Fruit fly (Drosophila melanogaster) whole organism, embryonic: Measurements from ENCODE around the gene CG4733.

Source experiments
- BEAF-32 ChIP-seq: fragments of 200-800 bp; sonication (Bioruptor generic); optimal IDR thresholded peaks from 3 replicates; lab custom pipeline; 2017; ENCODE audit warnings: missing biosample characterization, missing genetic modification characterization, mild to moderate bottlenecking, moderate library complexity, missing genetic modification reagents
- Blimp-1 ChIP-seq: fragments of 200-800 bp; sonication (Bioruptor generic); optimal IDR thresholded peaks from 3 replicates; lab custom pipeline; 2018; ENCODE audit warnings: missing biosample characterization, missing genetic modification characterization, mild to moderate bottlenecking, moderate library complexity, missing genetic modification reagents
- CG11398 ChIP-seq: fragments of 200-800 bp; sonication (Bioruptor generic); optimal IDR thresholded peaks from 2 replicates; lab custom pipeline; 2016; ENCODE audit warnings: missing biosample characterization, missing genetic modification characterization
- CG11723 ChIP-seq: fragments of 200-800 bp; sonication (Bioruptor generic); optimal IDR thresholded peaks from 2 replicates; lab custom pipeline; 2017; ENCODE audit warnings: missing biosample characterization, mild to moderate bottlenecking, missing genetic modification characterization
- CG12071 ChIP-seq: fragments of 200-800 bp; sonication (Bioruptor generic); optimal IDR thresholded peaks from 3 replicates; lab custom pipeline; 2018; ENCODE audit warnings: missing biosample characterization, mild to moderate bottlenecking, missing genetic modification characterization
- CG12744 ChIP-seq: fragments of 200-800 bp; sonication (Bioruptor generic); optimal IDR thresholded peaks from 2 replicates; lab custom pipeline; 2016; ENCODE audit warnings: missing biosample characterization, missing genetic modification characterization
- CG14667 ChIP-seq: fragments of 200-800 bp; sonication (Bioruptor generic); IDR thresholded peaks from 2 replicates; pipeline ENCODE4 v1.3.6; 2022; ENCODE audit warnings: missing biosample characterization, missing genetic modification characterization
- CG15269 ChIP-seq: fragments of 200-800 bp; sonication (Bioruptor generic); optimal IDR thresholded peaks from 2 replicates; lab custom pipeline; 2018; ENCODE audit warnings: missing biosample characterization, mild to moderate bottlenecking, missing genetic modification characterization, moderate library complexity
- CG15479 ChIP-seq: fragments of 200-800 bp; sonication (Bioruptor generic); optimal IDR thresholded peaks from 3 replicates; lab custom pipeline; 2019; ENCODE audit warnings: missing biosample characterization, mild to moderate bottlenecking, missing genetic modification characterization, moderate library complexity
- CG16815 ChIP-seq: fragments of 200-800 bp; sonication (Bioruptor generic); optimal IDR thresholded peaks from 3 replicates; lab custom pipeline; 2017; ENCODE audit warnings: missing biosample characterization, mild to moderate bottlenecking, missing genetic modification characterization
- CG17568 ChIP-seq: fragments of 200-800 bp; sonication (Bioruptor generic); optimal IDR thresholded peaks from 2 replicates; lab custom pipeline; 2018; ENCODE audit warnings: missing biosample characterization, mild to moderate bottlenecking, missing genetic modification characterization, moderate library complexity
- CG18476 ChIP-seq: fragments of 200-800 bp; sonication (Bioruptor generic); optimal IDR thresholded peaks from 2 replicates; lab custom pipeline; 2016; ENCODE audit warnings: missing biosample characterization, mild to moderate bottlenecking, missing genetic modification characterization
- CG30020 ChIP-seq: fragments of 200-800 bp; optimal IDR thresholded peaks from 2 replicates; lab custom pipeline; 2019; ENCODE audit warnings: missing biosample characterization, mild to moderate bottlenecking, missing genetic modification characterization, moderate library complexity
- CG30403 ChIP-seq: fragments of 200-800 bp; sonication (Bioruptor generic); optimal IDR thresholded peaks from 3 replicates; lab custom pipeline; 2016; ENCODE audit warnings: missing biosample characterization, missing genetic modification characterization
- CG34422 ChIP-seq: fragments of 200-800 bp; sonication (Bioruptor generic); IDR thresholded peaks from 3 replicates; pipeline ENCODE4 v1.3.6; 2022; ENCODE audit warnings: missing biosample characterization, missing genetic modification characterization
- CG3847 ChIP-seq: fragments of 200-800 bp; sonication (Bioruptor generic); IDR thresholded peaks from 2 replicates; pipeline ENCODE4 v1.3.6; 2022; ENCODE audit warnings: missing biosample characterization, missing genetic modification characterization
- CG8478 ChIP-seq: fragments of >200 bp; optimal IDR thresholded peaks from 2 replicates; lab custom pipeline; 2018
- CoRest ChIP-seq: fragments of 200-800 bp; sonication (Bioruptor generic); optimal IDR thresholded peaks from 3 replicates; lab custom pipeline; 2018; ENCODE audit warnings: missing biosample characterization, mild to moderate bottlenecking, missing genetic modification characterization, moderate library complexity
- Doc3 ChIP-seq: fragments of 200-800 bp; sonication (Bioruptor generic); IDR thresholded peaks from 3 replicates; pipeline ENCODE4 v1.3.6; 2022; ENCODE audit warnings: missing biosample characterization, missing genetic modification characterization; ENCODE audit not compliant: partially characterized antibody
- Fer2 ChIP-seq: fragments of 200-800 bp; sonication (Bioruptor generic); optimal IDR thresholded peaks from 2 replicates; lab custom pipeline; 2018; ENCODE audit warnings: missing biosample characterization, mild to moderate bottlenecking, missing genetic modification characterization, moderate library complexity
- HLHmδ ChIP-seq: fragments of 200-800 bp; sonication (Bioruptor generic); optimal IDR thresholded peaks from 2 replicates; lab custom pipeline; 2018; ENCODE audit warnings: missing biosample characterization, mild to moderate bottlenecking, missing genetic modification characterization, moderate library complexity
- Hand ChIP-seq: fragments of 200-800 bp; sonication (Bioruptor generic); optimal IDR thresholded peaks from 2 replicates; lab custom pipeline; 2017; ENCODE audit warnings: mild to moderate bottlenecking, missing biosample characterization, missing genetic modification reagents, missing genetic modification characterization
- Hey ChIP-seq: fragments of 200-800 bp; sonication (Bioruptor generic); optimal IDR thresholded peaks from 3 replicates; lab custom pipeline; 2018; ENCODE audit warnings: missing biosample characterization, mild to moderate bottlenecking, missing genetic modification characterization
- Kr ChIP-seq: fragments of 200-800 bp; sonication (Bioruptor generic); optimal IDR thresholded peaks from 2 replicates; lab custom pipeline; 2017; ENCODE audit warnings: missing biosample characterization, mild to moderate bottlenecking, missing genetic modification characterization
- Optix ChIP-seq: fragments of 200-800 bp; sonication (Bioruptor generic); IDR thresholded peaks from 3 replicates; pipeline ENCODE4 v1.3.6; 2022; ENCODE audit warnings: missing biosample characterization, missing genetic modification characterization
- Side ChIP-seq: fragments of 200-800 bp; sonication (Bioruptor generic); optimal IDR thresholded peaks from 2 replicates; lab custom pipeline; 2016; ENCODE audit warnings: missing biosample characterization, missing genetic modification characterization
- Tbp ChIP-seq: fragments of >200 bp; optimal IDR thresholded peaks from 2 replicates; lab custom pipeline; 2018; ENCODE audit warnings: missing biosample characterization, missing genetic modification characterization
- Xrp1 ChIP-seq: fragments of 200-800 bp; sonication (Bioruptor generic); IDR thresholded peaks from 2 replicates; pipeline ENCODE4 v1.3.6; 2022; ENCODE audit warnings: missing biosample characterization, missing genetic modification characterization
- btn ChIP-seq: fragments of 200-800 bp; sonication (Bioruptor generic); optimal IDR thresholded peaks from 2 replicates; lab custom pipeline; 2016; ENCODE audit warnings: missing biosample characterization, missing genetic modification characterization
- chm ChIP-seq: fragments of 200-800 bp; sonication (Bioruptor generic); IDR thresholded peaks from 2 replicates; pipeline ENCODE4 v1.3.6; 2022; ENCODE audit warnings: missing biosample characterization, missing genetic modification characterization
- corto ChIP-seq: fragments of 200-800 bp; sonication (Bioruptor generic); optimal IDR thresholded peaks from 2 replicates; lab custom pipeline; 2016; ENCODE audit warnings: missing biosample characterization, mild to moderate bottlenecking, missing genetic modification characterization, moderate library complexity
- croc ChIP-seq: fragments of 200-800 bp; sonication (Bioruptor generic); conservative IDR thresholded peaks from 3 replicates; pipeline ENCODE4 v1.3.6; 2022; ENCODE audit warnings: missing biosample characterization, missing genetic modification characterization
- exex ChIP-seq: fragments of 200-800 bp; sonication (Bioruptor generic); optimal IDR thresholded peaks from 4 replicates; lab custom pipeline; 2018; ENCODE audit warnings: missing biosample characterization, mild to moderate bottlenecking, missing genetic modification characterization, moderate library complexity
- fd96Cb ChIP-seq: fragments of 200-800 bp; sonication (Bioruptor generic); optimal IDR thresholded peaks from 2 replicates; lab custom pipeline; 2018; ENCODE audit warnings: missing biosample characterization, mild to moderate bottlenecking, missing genetic modification characterization, moderate library complexity
- ftz-f1 ChIP-seq: fragments of 200-800 bp; sonication (Bioruptor generic); optimal IDR thresholded peaks from 2 replicates; lab custom pipeline; 2016; ENCODE audit warnings: missing biosample characterization, missing genetic modification characterization
- gcm ChIP-seq: fragments of 200-800 bp; sonication (Bioruptor generic); optimal IDR thresholded peaks from 2 replicates; lab custom pipeline; 2019; ENCODE audit warnings: missing biosample characterization, mild to moderate bottlenecking, missing genetic modification characterization, moderate library complexity
- gem ChIP-seq: fragments of 200-800 bp; sonication (Bioruptor generic); optimal IDR thresholded peaks from 2 replicates; lab custom pipeline; 2019; ENCODE audit warnings: missing biosample characterization, mild to moderate bottlenecking, missing genetic modification characterization, moderate library complexity
- ham ChIP-seq: fragments of 200-800 bp; sonication (Bioruptor generic); IDR thresholded peaks from 2 replicates; pipeline ENCODE4 v1.3.6; 2022; ENCODE audit warnings: missing biosample characterization, missing genetic modification characterization
- hbn ChIP-seq: fragments of 200-800 bp; sonication (Bioruptor generic); IDR thresholded peaks from 2 replicates; pipeline ENCODE4 v1.3.6; 2022; ENCODE audit warnings: missing biosample characterization, missing genetic modification characterization; ENCODE audit not compliant: partially characterized antibody
- her ChIP-seq: fragments of 200-800 bp; sonication (Bioruptor generic); optimal IDR thresholded peaks from 2 replicates; lab custom pipeline; 2016; ENCODE audit warnings: missing biosample characterization, missing genetic modification characterization
- nerfin-1 ChIP-seq: fragments of 200-800 bp; sonication (Bioruptor generic); optimal IDR thresholded peaks from 3 replicates; lab custom pipeline; 2019; ENCODE audit warnings: missing biosample characterization, mild to moderate bottlenecking, missing genetic modification characterization, moderate library complexity
- nmo ChIP-seq: fragments of 200-800 bp; sonication (Bioruptor generic); optimal IDR thresholded peaks from 2 replicates; lab custom pipeline; 2018; ENCODE audit warnings: missing biosample characterization, mild to moderate bottlenecking, missing genetic modification characterization, moderate library complexity
- onecut ChIP-seq: fragments of 200-800 bp; sonication (Bioruptor generic); IDR thresholded peaks from 2 replicates; pipeline ENCODE4 v1.3.6; 2022; ENCODE audit warnings: missing biosample characterization, missing genetic modification characterization
- otp ChIP-seq: fragments of 200-800 bp; sonication (Bioruptor generic); IDR thresholded peaks from 3 replicates; pipeline ENCODE4, ENCODE4 v1.3.6; 2022; ENCODE audit warnings: missing biosample characterization, missing genetic modification characterization
- phol ChIP-seq: fragments of 200-800 bp; sonication (Bioruptor generic); optimal IDR thresholded peaks from 3 replicates; lab custom pipeline; 2018; ENCODE audit warnings: missing biosample characterization, mild to moderate bottlenecking, missing genetic modification characterization, moderate library complexity
- sd ChIP-seq: fragments of 200-800 bp; sonication (Bioruptor generic); optimal IDR thresholded peaks from 3 replicates; lab custom pipeline; 2018; ENCODE audit warnings: missing biosample characterization, mild to moderate bottlenecking, missing genetic modification characterization, moderate library complexity
- tgo ChIP-seq: fragments of 200-800 bp; sonication (Bioruptor generic); IDR thresholded peaks from 3 replicates; pipeline ENCODE4 v1.3.6; 2022; ENCODE audit warnings: missing biosample characterization, missing genetic modification characterization
- trh ChIP-seq: fragments of 200-800 bp; sonication (Bioruptor generic); optimal IDR thresholded peaks from 2 replicates; lab custom pipeline; 2016; ENCODE audit warnings: missing biosample characterization, missing genetic modification characterization
- unc-4 ChIP-seq: fragments of 200-800 bp; sonication (Bioruptor generic); IDR thresholded peaks from 2 replicates; pipeline ENCODE4 v1.3.6; 2022; ENCODE audit warnings: missing biosample characterization, missing genetic modification characterization; ENCODE audit not compliant: partially characterized antibody
- usp ChIP-seq: fragments of >200 bp; optimal IDR thresholded peaks from 2 replicates; lab custom pipeline; 2017; ENCODE audit warnings: missing biosample characterization, missing genetic modification characterization

CG4733 gene

dm6 chr3R:19908863-19909343, 18.4 kb downstream of the CG4733 start (continued):
- TF ChIP-seq hbn (GFP tag; lab: Robert Waterston, UW) (no peak), Xrp1 (GFP tag; lab: Robert Waterston, UW) (peak; percentile 86), CG30020 (tag; lab: Kevin White, UChicago) (no peak), phol (peak; percentile 76), nerfin-1 (tag; lab: Kevin White, UChicago) (no peak), CG30403 (GFP tag; lab: Kevin White, UChicago) (peak; percentile 83), CG14667 (GFP tag; lab: Robert Waterston, UW) (peak; percentile 84), CG11398 (GFP tag; lab: Kevin White, UChicago) (peak; percentile 51), Blimp-1 (GFP tag; lab: Kevin White, UChicago) (peak; percentile 75), btn (GFP tag; lab: Kevin White, UChicago) (peak; percentile 49), Tbp (GFP tag; lab: Kevin White, UChicago) (no peak), fd96Cb (tag; lab: Kevin White, UChicago) (peak; percentile 78), CG16815 (GFP tag; lab: Kevin White, UChicago) (peak; percentile 68), ham (GFP tag; lab: Robert Waterston, UW) (no peak), gcm (GFP tag; lab: Kevin White, UChicago) (peak; percentile 67), chm (GFP tag; lab: Robert Waterston, UW) (peak; percentile 87), CG11723 (GFP tag; lab: Kevin White, UChicago) (peak; percentile 38), trh (no peak), Kr (GFP tag; lab: Kevin White, UChicago) (no peak), CoRest (peak; percentile 78), CG8478 (no peak), CG15479 (GFP tag; lab: Kevin White, UChicago) (no peak), unc-4 (no peak), CG15269 (peak; percentile 88), Doc3 (GFP tag; lab: Robert Waterston, UW) (no peak), tgo (GFP tag; lab: Robert Waterston, UW) (peak; percentile 86), nmo (peak; percentile 60), Optix (GFP tag; lab: Robert Waterston, UW) (peak; percentile 78), CG12744 (peak; percentile 69), HLHmδ (GFP tag; lab: Kevin White, UChicago) (no peak), onecut (peak; percentile 78), BEAF-32 (no peak), ftz-f1 (no peak), her (peak; percentile 88), gem (tag; lab: Kevin White, UChicago) (peak; percentile 89), Hand (peak; percentile 56), usp (GFP tag; lab: Kevin White, UChicago) (no peak), corto (GFP tag; lab: Kevin White, UChicago) (peak; percentile 26), CG34422 (GFP tag; lab: Robert Waterston, UW) (peak; percentile 89), Side (peak; percentile 53), exex (peak; percentile 87), CG3847 (GFP tag; lab: Robert Waterston, UW) (peak; percentile 78), CG17568 (GFP tag; lab: Kevin White, UChicago) (peak; percentile 77), Fer2 (tag; lab: Kevin White, UChicago) (no peak), otp (GFP tag; lab: Robert Waterston, UW) (0 out of 3 replicates have a peak, but pooled peaks have one; percentile 72), CG12071 (GFP tag; lab: Kevin White, UChicago) (peak; percentile 87), sd (tag; lab: Kevin White, UChicago) (peak; percentile 63), Hey (tag; lab: Kevin White, UChicago) (peak; percentile 17), CG18476 (peak; percentile 76), croc (GFP tag; lab: Robert Waterston, UW) (peak; percentile 56)
